Worm (Caenorhabditis elegans): Measurements from ENCODE around the gene Y45F10D.16.

The Y45F10D.16 gene

ce11 chrIV:13776115-13776514, at the start of gene Y45F10D.16:
Gene Y45F10D.16, plus strand, starts transcription at chrIV:13776415.
- no peak for TF ChIP-seq fkh-10 (GFP tag; optimal IDR thresholded peaks at IDR 0.05)
- no peak for TF ChIP-seq T20F7.1 (GFP tag; optimal IDR thresholded peaks at IDR 0.05)
- TF ChIP-seq lim-7 (GFP tag; IDR thresholded peaks at IDR 0.05) = no peak
- TF ChIP-seq nhr-28 (tag; optimal IDR thresholded peaks at IDR 0.05) = no peak
- no peak for TF ChIP-seq duxl-1 (tag; optimal IDR thresholded peaks at IDR 0.05; ENCODE audit: poor library complexity)
- no peak for TF ChIP-seq Y105C5A.15 (GFP tag; IDR thresholded peaks at IDR 0.05)
- TF ChIP-seq lin-13 (GFP tag; optimal IDR thresholded peaks at IDR 0.05) = no peak
- TF ChIP-seq zfp-3 (GFP tag; conservative IDR thresholded peaks at IDR 0.05) = no peak
- TF ChIP-seq ama-1 (optimal IDR thresholded peaks at IDR 0.05) = no peak
- no peak for TF ChIP-seq nhr-6 (tag; optimal IDR thresholded peaks at IDR 0.05)
- TF ChIP-seq ceh-28 (tag; optimal IDR thresholded peaks at IDR 0.05) = no peak
- no peak for TF ChIP-seq lin-1 (GFP tag; IDR thresholded peaks at IDR 0.05)
- no peak for TF ChIP-seq dpl-1 (GFP tag; optimal IDR thresholded peaks at IDR 0.05)
- TF ChIP-seq nhr-111 (GFP tag; optimal IDR thresholded peaks at IDR 0.05) = no peak
- TF ChIP-seq nhr-102 (tag; optimal IDR thresholded peaks at IDR 0.05) = no peak

ce11 chrIV:13726630-13727029, 49.6 kb upstream of the Y45F10D.16 start, which contains the start of gene ent-4:
Gene ent-4, plus strand, starts transcription at chrIV:13726930.
- TF ChIP-seq snpc-4 (tag; optimal IDR thresholded peaks at IDR 0.05) (no peak), unc-62 (GFP tag; optimal IDR thresholded peaks at IDR 0.05 in 1 of 2) (peak in 1 of 2 experiments; percentile 17), unc-62 (tag; optimal IDR thresholded peaks at IDR 0.05) (no peak)

- TF ChIP-seq Y105C5A.15 (GFP tag; IDR thresholded peaks at IDR 0.05) (no peak), ztf-7 (tag; optimal IDR thresholded peaks at IDR 0.05) (peak; percentile 23), F44E2.7 (GFP tag; IDR thresholded peaks at IDR 0.05) (no peak), dmd-8 (GFP tag; IDR thresholded peaks at IDR 0.05) (no peak), duxl-1 (tag; optimal IDR thresholded peaks at IDR 0.05; ENCODE audit: poor library complexity) (no peak), dmd-6 (GFP tag; IDR thresholded peaks at IDR 0.05) (peak; percentile 58; the same call in 1 of the 2 replicates), attf-4 (tag; optimal IDR thresholded peaks at IDR 0.05) (no peak), lin-38 (GFP tag; IDR thresholded peaks at IDR 0.05) (no peak), gei-8 (GFP tag; optimal IDR thresholded peaks at IDR 0.05) (no peak), D1046.2 (GFP tag; IDR thresholded peaks at IDR 0.05) (no peak), mxl-2 (GFP tag; conservative IDR thresholded peaks at IDR 0.05) (no peak), unc-39 (tag; optimal IDR thresholded peaks at IDR 0.05) (no peak), spr-1 (tag; optimal IDR thresholded peaks at IDR 0.05) (no peak), vab-7 (GFP tag; IDR thresholded peaks at IDR 0.05) (no peak), hif-1 (tag; optimal IDR thresholded peaks at IDR 0.05) (no peak), ceh-20 (GFP tag; IDR thresholded peaks at IDR 0.05) (no peak), nhr-28 (tag; optimal IDR thresholded peaks at IDR 0.05) (peak; percentile 42), nhr-48 (tag; optimal IDR thresholded peaks at IDR 0.05) (peak; percentile 11), F49E8.2 (tag; optimal IDR thresholded peaks at IDR 0.05; ENCODE audit: borderline replicate concordance) (no peak), madf-9 (GFP tag; conservative IDR thresholded peaks at IDR 0.05) (no peak), daf-8 (GFP tag; IDR thresholded peaks at IDR 0.05) (no peak), daf-16 (GFP tag; optimal IDR thresholded peaks at IDR 0.05) (no peak), daf-16 (tag; optimal IDR thresholded peaks at IDR 0.05) (peak; percentile 42), lim-7 (GFP tag; IDR thresholded peaks at IDR 0.05) (no peak), nhr-237 (tag; optimal IDR thresholded peaks at IDR 0.05) (no peak), mes-2 (tag; optimal IDR thresholded peaks at IDR 0.05; ENCODE audit: poor library complexity, severe bottlenecking) (no peak), spr-3 (GFP tag; optimal IDR thresholded peaks at IDR 0.05) (no peak), ceh-62 (tag; optimal IDR thresholded peaks at IDR 0.05) (no peak), php-3 (GFP tag; IDR thresholded peaks at IDR 0.05) (no peak), zag-1 (tag; optimal IDR thresholded peaks at IDR 0.05) (no peak), ZK337.2 (GFP tag; IDR thresholded peaks at IDR 0.05) (no peak), zfp-2 (tag; optimal IDR thresholded peaks at IDR 0.05) (no peak), nhr-111 (GFP tag; optimal IDR thresholded peaks at IDR 0.05) (no peak), lir-3 (tag; optimal IDR thresholded peaks at IDR 0.05) (no peak), snpc-4 (tag; optimal IDR thresholded peaks at IDR 0.05) (no peak), hlh-11 (tag; optimal IDR thresholded peaks at IDR 0.05) (no peak), lin-1 (GFP tag; IDR thresholded peaks at IDR 0.05) (no peak; the same call in 1 of the 2 replicates), tra-1 (GFP tag; IDR thresholded peaks at IDR 0.05) (no peak)
These were observed 48.4 kb upstream of the Y45F10D.16 start for ce11 chrIV:13727865-13728264.
